Fruit fly (Drosophila melanogaster) whole organism, prepupa: ENCODE results near the gene CG11668.

Experiments used
- Blimp-1 ChIP-seq: fragments of 200-800 bp; sonication (Bioruptor generic); optimal IDR thresholded peaks from 3 replicates; lab custom pipeline; 2017; ENCODE audit warnings: missing biosample characterization, missing genetic modification characterization, mild to moderate bottlenecking, moderate library complexity, missing genetic modification reagents
- CG10631 ChIP-seq: fragments of 200-800 bp; sonication (Bioruptor generic); optimal IDR thresholded peaks from 2 replicates; lab custom pipeline; 2016; ENCODE audit warnings: missing biosample characterization, missing genetic modification characterization
- CG10669 ChIP-seq: fragments of 200-800 bp; sonication (Bioruptor generic); optimal IDR thresholded peaks from 3 replicates; lab custom pipeline; 2018; ENCODE audit warnings: missing biosample characterization, mild to moderate bottlenecking, missing genetic modification characterization, moderate library complexity
- CG11294 ChIP-seq: fragments of 200-800 bp; sonication (Bioruptor generic); IDR thresholded peaks from 2 replicates; pipeline ENCODE4 v1.3.6; 2022; ENCODE audit warnings: missing biosample characterization, missing genetic modification characterization
- CG11762 ChIP-seq: fragments of 200-800 bp; sonication (Bioruptor generic); optimal IDR thresholded peaks from 3 replicates; lab custom pipeline; 2016; ENCODE audit warnings: missing biosample characterization, missing genetic modification characterization; ENCODE audit not compliant: insufficient read depth
- CG15336 ChIP-seq: fragments of 200-800 bp; sonication (Bioruptor generic); IDR thresholded peaks from 2 replicates; pipeline ENCODE4 v1.3.6; 2022; ENCODE audit warnings: missing biosample characterization, missing genetic modification characterization
- CG1621 ChIP-seq: fragments of 200-800 bp; sonication (Bioruptor generic); optimal IDR thresholded peaks from 3 replicates; lab custom pipeline; 2018; ENCODE audit warnings: missing biosample characterization, mild to moderate bottlenecking, missing genetic modification characterization
- CG16779 ChIP-seq: fragments of 200-800 bp; sonication (Bioruptor generic); optimal IDR thresholded peaks from 3 replicates; lab custom pipeline; 2017; ENCODE audit warnings: missing biosample characterization, mild to moderate bottlenecking, missing genetic modification characterization
- CG3032 ChIP-seq: fragments of 200-800 bp; optimal IDR thresholded peaks from 2 replicates; lab custom pipeline; 2019; ENCODE audit warnings: missing biosample characterization, mild to moderate bottlenecking, missing genetic modification characterization, moderate library complexity
- CG31627 ChIP-seq: fragments of 200-800 bp; sonication (Bioruptor generic); optimal IDR thresholded peaks from 3 replicates; lab custom pipeline; 2016; ENCODE audit warnings: missing biosample characterization, missing genetic modification characterization
- CG32006 ChIP-seq: fragments of 200-800 bp; sonication (Bioruptor generic); optimal IDR thresholded peaks from 3 replicates; lab custom pipeline; 2017; ENCODE audit warnings: missing biosample characterization, mild to moderate bottlenecking, missing genetic modification characterization
- CG3919 ChIP-seq: fragments of 200-800 bp; sonication (Bioruptor generic); optimal IDR thresholded peaks from 3 replicates; lab custom pipeline; 2016; ENCODE audit warnings: missing biosample characterization, missing genetic modification characterization
- CG4318 ChIP-seq: fragments of 200-800 bp; sonication (Bioruptor generic); optimal IDR thresholded peaks from 3 replicates; lab custom pipeline; 2017; ENCODE audit warnings: missing biosample characterization, mild to moderate bottlenecking, missing genetic modification characterization
- CG6163 ChIP-seq: fragments of 200-800 bp; sonication (Bioruptor generic); IDR thresholded peaks from 3 replicates; pipeline ENCODE4 v1.3.6; 2022; ENCODE audit warnings: missing biosample characterization, missing genetic modification characterization
- CG6276 ChIP-seq: fragments of 200-800 bp; sonication (Bioruptor generic); optimal IDR thresholded peaks from 2 replicates; lab custom pipeline; 2017; ENCODE audit warnings: missing biosample characterization, mild to moderate bottlenecking, missing genetic modification characterization
- CG6808 ChIP-seq: fragments of 200-800 bp; sonication (Bioruptor generic); optimal IDR thresholded peaks from 3 replicates; lab custom pipeline; 2017; ENCODE audit warnings: missing biosample characterization, missing genetic modification characterization, mild to moderate bottlenecking, moderate library complexity, missing genetic modification reagents
- CG6854 ChIP-seq: fragments of 200-800 bp; sonication (Bioruptor generic); optimal IDR thresholded peaks from 2 replicates; lab custom pipeline; 2017; ENCODE audit warnings: missing biosample characterization, mild to moderate bottlenecking, missing genetic modification characterization
- CG7368 ChIP-seq: fragments of 200-800 bp; sonication (Bioruptor generic); optimal IDR thresholded peaks from 3 replicates; lab custom pipeline; 2016; ENCODE audit warnings: missing biosample characterization, missing genetic modification characterization
- CG8119 ChIP-seq: fragments of 200-800 bp; sonication (Bioruptor generic); IDR thresholded peaks from 3 replicates; pipeline ENCODE4 v1.3.6; 2022; ENCODE audit warnings: missing biosample characterization, missing genetic modification characterization
- CG8319 ChIP-seq: fragments of 200-800 bp; sonication (Bioruptor generic); optimal IDR thresholded peaks from 3 replicates; lab custom pipeline; 2016; ENCODE audit warnings: missing biosample characterization, missing genetic modification characterization
- CG8632 ChIP-seq: fragments of 200-800 bp; sonication (Bioruptor generic); optimal IDR thresholded peaks from 3 replicates; lab custom pipeline; 2016; ENCODE audit warnings: missing biosample characterization, missing genetic modification characterization
- CG9139 ChIP-seq: fragments of 200-800 bp; sonication (Bioruptor generic); optimal IDR thresholded peaks from 3 replicates; lab custom pipeline; 2017; ENCODE audit warnings: missing biosample characterization, mild to moderate bottlenecking, missing genetic modification characterization
- Eip75B ChIP-seq: fragments of 200-800 bp; sonication (Bioruptor generic); optimal IDR thresholded peaks from 3 replicates; lab custom pipeline; 2016; ENCODE audit warnings: missing biosample characterization, missing genetic modification characterization
- Eip78C ChIP-seq: fragments of 200-800 bp; sonication (Bioruptor generic); peaks from one replicate; lab custom pipeline; 2016; ENCODE audit warnings: missing biosample characterization, missing genetic modification characterization
- Eip93F ChIP-seq: fragments of 200-800 bp; sonication (Bioruptor generic); optimal IDR thresholded peaks from 2 replicates; lab custom pipeline; 2016; ENCODE audit warnings: missing biosample characterization, mild to moderate bottlenecking, missing genetic modification characterization
- Ets96B ChIP-seq: fragments of 200-800 bp; optimal IDR thresholded peaks from 2 replicates; lab custom pipeline; 2019; ENCODE audit warnings: missing biosample characterization, mild to moderate bottlenecking, missing genetic modification characterization, moderate library complexity
- Gug ChIP-seq: fragments of 200-800 bp; sonication (Bioruptor generic); IDR thresholded peaks from 2 replicates; pipeline ENCODE4 v1.3.6; 2022; ENCODE audit warnings: missing biosample characterization, missing genetic modification characterization
- Hr38 ChIP-seq: sonication (Bioruptor generic); optimal IDR thresholded peaks from 2 replicates; lab custom pipeline; 2016; ENCODE audit warnings: missing biosample characterization, missing genetic modification characterization
- Hr39 ChIP-seq: fragments of 200-800 bp; sonication (Bioruptor generic); optimal IDR thresholded peaks from 2 replicates; lab custom pipeline; 2016; ENCODE audit warnings: missing biosample characterization, missing genetic modification characterization
- Lpt ChIP-seq: fragments of 200-800 bp; sonication (Bioruptor generic); optimal IDR thresholded peaks from 3 replicates; lab custom pipeline; 2016; ENCODE audit warnings: missing biosample characterization, missing genetic modification characterization
- Met ChIP-seq: fragments of 200-800 bp; sonication (Bioruptor generic); optimal IDR thresholded peaks from 3 replicates; lab custom pipeline; 2016; ENCODE audit warnings: missing biosample characterization, missing genetic modification characterization
- OdsH ChIP-seq: fragments of 200-800 bp; sonication (Bioruptor generic); optimal IDR thresholded peaks from 3 replicates; lab custom pipeline; 2016; ENCODE audit warnings: missing biosample characterization, missing genetic modification characterization
- Sox14 ChIP-seq: fragments of 200-800 bp; sonication (Bioruptor generic); optimal IDR thresholded peaks from 3 replicates; lab custom pipeline; 2016; ENCODE audit warnings: missing biosample characterization, missing genetic modification characterization
- Sox15 ChIP-seq: fragments of 200-800 bp; sonication (Bioruptor generic); optimal IDR thresholded peaks from 3 replicates; lab custom pipeline; 2016; ENCODE audit warnings: missing biosample characterization, missing genetic modification characterization
- acj6 ChIP-seq: fragments of 200-800 bp; sonication (Bioruptor generic); optimal IDR thresholded peaks from 3 replicates; lab custom pipeline; 2016; ENCODE audit warnings: missing biosample characterization, missing genetic modification characterization
- cyc ChIP-seq: fragments of 200-800 bp; sonication (Bioruptor generic); optimal IDR thresholded peaks from 3 replicates; lab custom pipeline; 2016; ENCODE audit warnings: missing biosample characterization, missing genetic modification characterization
- dac ChIP-seq: fragments of 200-800 bp; sonication (Bioruptor generic); optimal IDR thresholded peaks from 2 replicates; lab custom pipeline; 2017; ENCODE audit warnings: missing biosample characterization, mild to moderate bottlenecking, missing genetic modification characterization
- dsx ChIP-seq: fragments of 200-800 bp; optimal IDR thresholded peaks from 3 replicates; lab custom pipeline; 2019; ENCODE audit warnings: missing biosample characterization, mild to moderate bottlenecking, missing genetic modification characterization, moderate library complexity; ENCODE audit not compliant: poor library complexity, severe bottlenecking
- eg ChIP-seq: fragments of 200-800 bp; sonication (Bioruptor generic); IDR thresholded peaks from 3 replicates; pipeline ENCODE4 v1.3.6; 2022; ENCODE audit warnings: missing biosample characterization, missing genetic modification characterization
- esn ChIP-seq: fragments of 200-800 bp; sonication (Bioruptor generic); optimal IDR thresholded peaks from 2 replicates; lab custom pipeline; 2016; ENCODE audit warnings: missing biosample characterization, mild to moderate bottlenecking, missing genetic modification characterization, moderate library complexity
- fkh ChIP-seq: fragments of 200-800 bp; sonication (Bioruptor generic); optimal IDR thresholded peaks from 3 replicates; lab custom pipeline; 2017; ENCODE audit warnings: missing biosample characterization, mild to moderate bottlenecking, missing genetic modification characterization, moderate library complexity
- lz ChIP-seq: fragments of 200-800 bp; sonication (Bioruptor generic); optimal IDR thresholded peaks from 3 replicates; lab custom pipeline; 2016; ENCODE audit warnings: missing biosample characterization, missing genetic modification characterization
- net ChIP-seq: fragments of 200-800 bp; sonication (Bioruptor generic); optimal IDR thresholded peaks from 3 replicates; lab custom pipeline; 2016; ENCODE audit warnings: missing biosample characterization, missing genetic modification characterization
- pdm3 ChIP-seq: fragments of 200-800 bp; sonication (Bioruptor generic); optimal IDR thresholded peaks from 3 replicates; lab custom pipeline; 2016; ENCODE audit warnings: missing biosample characterization, missing genetic modification characterization
- spab ChIP-seq: fragments of 200-800 bp; sonication (Bioruptor generic); optimal IDR thresholded peaks from 2 replicates; lab custom pipeline; 2017; ENCODE audit warnings: missing biosample characterization, mild to moderate bottlenecking, missing genetic modification characterization, missing genetic modification reagents
- ss ChIP-seq, 2 experiments: fragments of 200-800 bp; sonication (Bioruptor generic); optimal IDR thresholded peaks; 2 replicates in 1 of 2; 3 replicates in 1 of 2; lab custom pipeline; 2017 to 2018; ENCODE audit warnings: mild to moderate bottlenecking in 2 of 2, missing biosample characterization in 2 of 2, missing genetic modification characterization in 2 of 2, moderate library complexity in 1 of 2
- vri ChIP-seq: fragments of 200-800 bp; sonication (Bioruptor generic); optimal IDR thresholded peaks from 3 replicates; lab custom pipeline; 2016; ENCODE audit warnings: missing biosample characterization, mild to moderate bottlenecking, missing genetic modification characterization

The CG11668 gene

dm6 chr3R:13015402-13015801, 22.8 kb upstream of the CG11668 start:
- TF ChIP-seq CG3919 (GFP tag; lab: Kevin White, UChicago) = no peak
- TF ChIP-seq CG3032 = no peak
- TF ChIP-seq Sox15 (GFP tag; lab: Kevin White, UChicago) = no peak
- peak; percentile 3 for TF ChIP-seq Sox14
- no peak for TF ChIP-seq Met
- no peak for TF ChIP-seq CG11294
- TF ChIP-seq CG11762 (GFP tag; lab: Kevin White, UChicago) = no peak
- peak; percentile 4 for TF ChIP-seq CG6854 (GFP tag; lab: Kevin White, UChicago)
- TF ChIP-seq Blimp-1 = peak; percentile 84
- TF ChIP-seq OdsH (GFP tag; lab: Kevin White, UChicago) = no peak
- 0 out of 3 replicates have a peak, but pooled peaks have one; percentile 23 for TF ChIP-seq eg (GFP tag; lab: Robert Waterston, UW)
- TF ChIP-seq CG4318 (GFP tag; lab: Kevin White, UChicago) = no peak

DNA sequence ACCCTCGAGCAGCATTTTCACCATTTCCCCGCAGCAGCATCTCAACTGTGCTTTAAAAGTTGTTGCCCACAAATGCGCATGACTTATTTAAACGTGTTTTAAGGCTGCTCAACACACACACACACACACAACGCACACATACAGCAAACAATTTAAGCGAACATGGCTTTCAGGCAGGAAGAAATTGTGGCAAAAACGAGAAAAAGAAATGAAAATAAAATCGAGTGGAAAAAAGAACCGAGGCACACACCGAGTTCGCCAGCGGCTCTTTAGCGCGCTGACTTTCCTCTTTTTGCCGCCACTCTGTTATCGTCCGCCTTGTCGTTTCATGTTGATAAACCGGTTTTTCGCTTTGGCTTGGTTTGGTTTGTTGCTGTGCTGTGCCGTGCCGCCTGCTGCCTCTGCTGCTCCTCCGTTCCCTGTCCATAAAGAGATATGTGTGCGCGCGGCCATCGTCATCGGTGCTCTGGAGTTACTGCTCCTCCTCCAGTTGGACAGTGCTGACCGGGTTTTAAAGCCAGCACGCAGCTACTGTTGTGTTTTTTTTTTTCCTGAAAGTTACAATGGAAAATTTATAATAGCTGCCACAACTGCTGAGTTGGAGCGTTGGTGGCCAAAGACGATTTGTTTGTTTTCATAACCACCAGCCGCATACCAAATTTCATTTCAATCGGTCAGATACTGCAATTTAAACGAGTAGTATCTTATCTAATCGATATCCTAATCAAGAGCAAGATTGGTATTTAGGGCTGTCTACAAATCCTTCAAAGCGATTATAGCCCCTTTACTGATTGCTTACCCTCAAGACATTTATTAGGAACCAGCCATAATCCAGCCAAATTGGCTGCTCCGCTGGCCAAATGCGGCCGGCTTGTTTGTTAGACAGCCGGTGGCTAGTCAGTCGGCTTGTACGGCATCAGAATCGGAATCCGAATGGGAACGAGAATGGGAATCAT, 22.1 kb upstream of the CG11668 start:
- peak; percentile 14 for TF ChIP-seq Ets96B (tag; lab: Kevin White, UChicago)
- peak; percentile 4 for TF ChIP-seq CG1621 (tag; lab: Kevin White, UChicago)
- TF ChIP-seq CG6808 (GFP tag; lab: Kevin White, UChicago) = peak; percentile 42
- peak; percentile 47 for TF ChIP-seq spab
- TF ChIP-seq eg (GFP tag; lab: Robert Waterston, UW) = 0 out of 3 replicates have a peak, but pooled peaks have one; percentile 5
- peak; percentile 6 for TF ChIP-seq OdsH (GFP tag; lab: Kevin White, UChicago)
- TF ChIP-seq CG9139 (GFP tag; lab: Kevin White, UChicago) = peak; percentile 23
- no peak for TF ChIP-seq Hr39 (GFP tag; lab: Kevin White, UChicago)
- peak; percentile 4 for TF ChIP-seq cyc (GFP tag; lab: Kevin White, UChicago)
- TF ChIP-seq CG15336 (GFP tag; lab: Robert Waterston, UW) = peak; percentile 24; the same call in 1 of the 2 replicates
- TF ChIP-seq acj6 (GFP tag; lab: Kevin White, UChicago) = no peak
- TF ChIP-seq CG4318 (GFP tag; lab: Kevin White, UChicago) = no peak
- TF ChIP-seq fkh (GFP tag; lab: Kevin White, UChicago) = peak; percentile 21
- TF ChIP-seq dac = no peak
- peak; percentile 57 for TF ChIP-seq CG6276
- peak; percentile 72 for TF ChIP-seq vri
- TF ChIP-seq CG8119 (GFP tag; lab: Robert Waterston, UW) = peak; percentile 40; the same call in 2 of the 3 replicates
- TF ChIP-seq ss (GFP tag; optimal IDR thresholded peaks at IDR 0.05; lab: Kevin White, UChicago) = peak; percentile 51 to 70
- TF ChIP-seq Gug (GFP tag; lab: Robert Waterston, UW) = no peak
- TF ChIP-seq CG8632 (GFP tag; lab: Kevin White, UChicago) = no peak
- TF ChIP-seq CG6163 (GFP tag; lab: Robert Waterston, UW) = peak; percentile 50; the same call in 1 of the 3 replicates
- TF ChIP-seq CG32006 (GFP tag; lab: Kevin White, UChicago) = peak; percentile 22
- TF ChIP-seq dsx (GFP tag; lab: Kevin White, UChicago) = peak; percentile 61
- no peak for TF ChIP-seq lz (GFP tag; lab: Kevin White, UChicago)
- no peak for TF ChIP-seq CG8319
- no peak for TF ChIP-seq Hr38 (GFP tag; lab: Kevin White, UChicago)
- peak; percentile 17 for TF ChIP-seq Eip75B
- TF ChIP-seq pdm3 = no peak
- peak; percentile 19 for TF ChIP-seq net (GFP tag; lab: Kevin White, UChicago)
- TF ChIP-seq Eip93F (GFP tag; lab: Kevin White, UChicago) = peak; percentile 18
- TF ChIP-seq CG16779 (tag; lab: Kevin White, UChicago) = peak; percentile 46
- TF ChIP-seq Met = no peak
- peak; percentile 84 for TF ChIP-seq Eip78C (GFP tag; lab: Kevin White, UChicago)
- no peak for TF ChIP-seq CG10669 (GFP tag; lab: Kevin White, UChicago)
- no peak for TF ChIP-seq CG6854 (GFP tag; lab: Kevin White, UChicago)
- TF ChIP-seq CG31627 (GFP tag; lab: Kevin White, UChicago) = no peak
- TF ChIP-seq Lpt (GFP tag; lab: Kevin White, UChicago) = peak; percentile 60
- peak; percentile 32 for TF ChIP-seq Blimp-1
- peak; percentile 11 for TF ChIP-seq esn (GFP tag; lab: Kevin White, UChicago)
- TF ChIP-seq CG7368 (GFP tag; lab: Kevin White, UChicago) = no peak
- peak; percentile 74 for TF ChIP-seq CG10631 (GFP tag; lab: Kevin White, UChicago)
